Fruit fly (Drosophila melanogaster): ENCODE measurements around the gene CG17712.

Gene CG17712

DNA sequence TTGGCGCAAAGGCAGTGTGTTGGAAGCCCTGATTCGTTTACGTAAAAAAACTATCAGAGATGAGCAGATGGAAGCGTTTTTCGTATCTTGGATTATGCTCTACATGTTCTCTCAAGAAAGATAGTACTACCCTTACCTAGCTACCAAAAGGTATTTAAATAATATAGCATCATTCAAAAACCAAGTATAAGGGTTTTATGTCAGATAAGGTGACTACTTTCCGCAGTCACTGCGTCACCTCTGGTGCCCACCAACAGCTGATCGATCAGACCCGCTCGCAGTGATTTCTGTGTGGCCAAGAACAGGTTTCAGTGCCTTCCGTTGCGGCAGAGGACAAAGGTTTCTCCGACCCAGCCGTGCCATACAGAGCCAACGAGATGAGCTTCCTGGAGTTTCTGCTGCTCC, 22.3 kb downstream of the CG17712 start, which contains the start of the genes Eno and CG31937 (continued):
- no peak for TF ChIP-seq CG1792 (GFP tag; optimal IDR thresholded peaks at IDR 0.05)
- peak; percentile 51 for TF ChIP-seq esg (GFP tag; conservative IDR thresholded peaks at IDR 0.05)
- peak; percentile 28 for TF ChIP-seq CG1602 (GFP tag; optimal IDR thresholded peaks at IDR 0.05)
- no peak for TF ChIP-seq tll (GFP tag; optimal IDR thresholded peaks at IDR 0.05)
- no peak for TF ChIP-seq CG6765 (GFP tag; optimal IDR thresholded peaks at IDR 0.05)
- TF ChIP-seq mam (GFP tag; optimal IDR thresholded peaks at IDR 0.05): peak; percentile 59
- TF ChIP-seq CG8281 (tag; optimal IDR thresholded peaks at IDR 0.05): no peak
- peak; percentile 65 for TF ChIP-seq Chrac-16 (GFP tag; optimal IDR thresholded peaks at IDR 0.05)
- 0 out of 2 replicates have a peak, but pooled peaks have one; percentile 29 for TF ChIP-seq CG4730 (GFP tag; IDR thresholded peaks at IDR 0.05)
- no peak for TF ChIP-seq luna (GFP tag; optimal IDR thresholded peaks at IDR 0.05)
- TF ChIP-seq Dref (GFP tag; IDR thresholded peaks at IDR 0.05): no peak
- no peak for TF ChIP-seq CG14667 (GFP tag; IDR thresholded peaks at IDR 0.05)
- peak; percentile 56 for TF ChIP-seq CG31224 (GFP tag; IDR thresholded peaks at IDR 0.05)
- TF ChIP-seq sc (optimal IDR thresholded peaks at IDR 0.05): no peak
- no peak for TF ChIP-seq sc (GFP tag; optimal IDR thresholded peaks at IDR 0.05)
- TF ChIP-seq Jarid2 (GFP tag; optimal IDR thresholded peaks at IDR 0.05): peak; percentile 4
- no peak for TF ChIP-seq CG17361 (GFP tag; IDR thresholded peaks at IDR 0.05)
- no peak for TF ChIP-seq pb (GFP tag; optimal IDR thresholded peaks at IDR 0.05)
- peak; percentile 68 for TF ChIP-seq sug (tag; optimal IDR thresholded peaks at IDR 0.05)
- no peak for TF ChIP-seq CG1832 (GFP tag; optimal IDR thresholded peaks at IDR 0.05)
- no peak for TF ChIP-seq CG4282 (GFP tag; optimal IDR thresholded peaks at IDR 0.05)
- peak; percentile 1 for TF ChIP-seq CG6813 (GFP tag; optimal IDR thresholded peaks at IDR 0.05)
- no peak for TF ChIP-seq Mrtf (GFP tag; IDR thresholded peaks at IDR 0.05)
- TF ChIP-seq CG43689 (GFP tag; IDR thresholded peaks at IDR 0.05): no peak
- TF ChIP-seq toy (GFP tag; IDR thresholded peaks at IDR 0.05): no peak
- 0 out of 3 replicates have a peak, but pooled peaks have one; percentile 9 for TF ChIP-seq ken (GFP tag; IDR thresholded peaks at IDR 0.05)
- TF ChIP-seq CG7745 (tag; optimal IDR thresholded peaks at IDR 0.05): no peak
- peak; percentile 21 for TF ChIP-seq CG10147 (GFP tag; optimal IDR thresholded peaks at IDR 0.05)
- TF ChIP-seq CG9215 (GFP tag; IDR thresholded peaks at IDR 0.05): peak; percentile 63; the same call in 1 of the 2 replicates
- peak; percentile 19; the same call in 1 of the 2 replicates for TF ChIP-seq CG8765 (GFP tag; IDR thresholded peaks at IDR 0.05)
- TF ChIP-seq ttk (GFP tag; IDR thresholded peaks at IDR 0.05): peak; percentile 14; the same call in 1 of the 2 replicates
- TF ChIP-seq gro (GFP tag; optimal IDR thresholded peaks at IDR 0.05): peak; percentile 25
- TF ChIP-seq CG8388 (GFP tag; optimal IDR thresholded peaks at IDR 0.05): no peak
- TF ChIP-seq CG16779 (GFP tag; IDR thresholded peaks at IDR 0.05): no peak
- peak; percentile 3 for TF ChIP-seq fd3F (GFP tag; optimal IDR thresholded peaks at IDR 0.05)
- TF ChIP-seq Myb (GFP tag; optimal IDR thresholded peaks at IDR 0.05): peak; percentile 8
- no peak for TF ChIP-seq ash1 (GFP tag; optimal IDR thresholded peaks at IDR 0.05)
- TF ChIP-seq CG6272 (GFP tag; IDR thresholded peaks at IDR 0.05): peak; percentile 60
- TF ChIP-seq CG16813 (GFP tag; IDR thresholded peaks at IDR 0.05; ENCODE audit: partially characterized antibody): no peak
- peak; percentile 61 for TF ChIP-seq CG2678 (tag; optimal IDR thresholded peaks at IDR 0.05)
- TF ChIP-seq ro (GFP tag; IDR thresholded peaks at IDR 0.05): no peak
- TF ChIP-seq cwo (GFP tag; optimal IDR thresholded peaks at IDR 0.05): peak; percentile 18
- TF ChIP-seq Dp (GFP tag; optimal IDR thresholded peaks at IDR 0.05): peak; percentile 22
- no peak for TF ChIP-seq pnt (GFP tag; optimal IDR thresholded peaks at IDR 0.05)
- no peak for TF ChIP-seq sna (GFP tag; IDR thresholded peaks at IDR 0.05; ENCODE audit: partially characterized antibody)
- TF ChIP-seq CG10274 (GFP tag; optimal IDR thresholded peaks at IDR 0.05): no peak
- TF ChIP-seq Elba2 (GFP tag; optimal IDR thresholded peaks at IDR 0.05): no peak
- TF ChIP-seq CHES-1-like (GFP tag; optimal IDR thresholded peaks at IDR 0.05): peak; percentile 59
- no peak for TF ChIP-seq Ravus (GFP tag; IDR thresholded peaks at IDR 0.05)
- TF ChIP-seq da (GFP tag; optimal IDR thresholded peaks at IDR 0.05): no peak
- TF ChIP-seq Dad (GFP tag; optimal IDR thresholded peaks at IDR 0.05): no peak
- TF ChIP-seq CG18476 (GFP tag; optimal IDR thresholded peaks at IDR 0.05): no peak
